Fruit fly (Drosophila melanogaster) whole organism, adult: ENCODE data around the gene RpS28b.

Source experiments
- CG11617 ChIP-seq: fragments of 200-800 bp; sonication (Bioruptor generic); optimal IDR thresholded peaks from 2 replicates; lab custom pipeline; 2017; ENCODE audit warnings: mild to moderate bottlenecking, missing biosample characterization, missing genetic modification reagents, missing genetic modification characterization
- CG12768 ChIP-seq: fragments of 200-800 bp; sonication (Bioruptor generic); optimal IDR thresholded peaks from 2 replicates; lab custom pipeline; 2017; ENCODE audit warnings: missing biosample characterization, missing genetic modification characterization, mild to moderate bottlenecking, moderate library complexity, missing genetic modification reagents
- CG14711 ChIP-seq: fragments of 200-800 bp; sonication (Bioruptor generic); optimal IDR thresholded peaks from 2 replicates; lab custom pipeline; 2018; ENCODE audit warnings: missing biosample characterization, mild to moderate bottlenecking, missing genetic modification characterization, moderate library complexity
- CG1620 ChIP-seq: fragments of 200-800 bp; sonication (Bioruptor generic); optimal IDR thresholded peaks from 2 replicates; lab custom pipeline; 2016; ENCODE audit warnings: missing biosample characterization, missing genetic modification characterization
- CG33017 ChIP-seq: fragments of 200-800 bp; sonication (Bioruptor generic); optimal IDR thresholded peaks from 2 replicates; lab custom pipeline; 2018; ENCODE audit warnings: missing biosample characterization, mild to moderate bottlenecking, missing genetic modification characterization, moderate library complexity
- CG5204 ChIP-seq: fragments of 200-800 bp; sonication (Bioruptor generic); optimal IDR thresholded peaks from 2 replicates; lab custom pipeline; 2016; ENCODE audit warnings: missing biosample characterization, missing genetic modification characterization
- CG7045 ChIP-seq: fragments of 200-800 bp; sonication (Bioruptor generic); optimal IDR thresholded peaks from 2 replicates; lab custom pipeline; 2017; ENCODE audit warnings: missing biosample characterization, mild to moderate bottlenecking, missing genetic modification characterization
- CG7101 ChIP-seq: fragments of 200-800 bp; sonication (Bioruptor generic); optimal IDR thresholded peaks from 2 replicates; lab custom pipeline; 2018; ENCODE audit warnings: missing biosample characterization, mild to moderate bottlenecking, missing genetic modification characterization, moderate library complexity
- Clk ChIP-seq: fragments of 200-800 bp; sonication (Bioruptor generic); optimal IDR thresholded peaks from 2 replicates; lab custom pipeline; 2017; ENCODE audit warnings: missing biosample characterization, missing genetic modification characterization
- Crg-1 ChIP-seq: fragments of 200-800 bp; sonication (Bioruptor generic); optimal IDR thresholded peaks from 2 replicates; lab custom pipeline; 2016; ENCODE audit warnings: missing biosample characterization, missing genetic modification characterization
- Hr96 ChIP-seq: fragments of 200-800 bp; sonication (Bioruptor generic); optimal IDR thresholded peaks from 2 replicates; lab custom pipeline; 2016; ENCODE audit warnings: missing biosample characterization, missing genetic modification characterization
- Mnt ChIP-seq: fragments of 200-800 bp; sonication (Bioruptor generic); optimal IDR thresholded peaks from 2 replicates; lab custom pipeline; 2016; ENCODE audit warnings: missing biosample characterization, mild to moderate bottlenecking, missing genetic modification characterization
- bab1 ChIP-seq: fragments of 200-800 bp; sonication (Bioruptor generic); optimal IDR thresholded peaks from 3 replicates; lab custom pipeline; 2019; ENCODE audit warnings: missing biosample characterization, mild to moderate bottlenecking, missing genetic modification characterization, moderate library complexity
- cic ChIP-seq: fragments of 200-800 bp; sonication (Bioruptor generic); optimal IDR thresholded peaks from 2 replicates; lab custom pipeline; 2017; ENCODE audit warnings: missing biosample characterization, mild to moderate bottlenecking, missing genetic modification characterization, moderate library complexity
- cnc ChIP-seq, 2 experiments: fragments of >200 bp; optimal IDR thresholded peaks; 2 replicates each; lab custom pipeline; 2017
- kay ChIP-seq: fragments of 200-800 bp; sonication (Bioruptor generic); peaks from one replicate; lab custom pipeline; 2016; ENCODE audit warnings: missing biosample characterization, missing genetic modification characterization, borderline replicate concordance
- ovo ChIP-seq: fragments of 200-800 bp; sonication (Bioruptor generic); optimal IDR thresholded peaks from 2 replicates; lab custom pipeline; 2016; ENCODE audit warnings: missing biosample characterization, missing genetic modification characterization
- pad ChIP-seq: fragments of 200-800 bp; sonication (Bioruptor generic); optimal IDR thresholded peaks from 3 replicates; lab custom pipeline; 2017; ENCODE audit warnings: missing biosample characterization, missing genetic modification characterization, mild to moderate bottlenecking, moderate library complexity, missing genetic modification reagents
- tj ChIP-seq: fragments of 200-800 bp; sonication (Bioruptor generic); optimal IDR thresholded peaks from 3 replicates; lab custom pipeline; 2017; ENCODE audit warnings: missing biosample characterization, mild to moderate bottlenecking, missing genetic modification characterization, moderate library complexity
- toe ChIP-seq: fragments of 200-800 bp; sonication (Bioruptor generic); optimal IDR thresholded peaks from 2 replicates; lab custom pipeline; 2016; ENCODE audit warnings: missing biosample characterization, missing genetic modification characterization

Gene RpS28b

dm6 chrX:9556397-9556796 is 2.0 kb downstream of the RpS28b start, which contains the start of gene CG15317:
CG15317 (minus strand) TSS chrX:9556544.
- TF ChIP-seq cnc (optimal IDR thresholded peaks at IDR 0.05; lab: Kevin White, UChicago): no peak
- TF ChIP-seq CG1620 (GFP tag; lab: Kevin White, UChicago): peak; percentile 16
- peak; percentile 90 for TF ChIP-seq Mnt (GFP tag; lab: Kevin White, UChicago)
- TF ChIP-seq CG14711 (tag; lab: Kevin White, UChicago): no peak
- no peak for TF ChIP-seq cic (GFP tag; lab: Kevin White, UChicago)
- no peak for TF ChIP-seq CG12768
- TF ChIP-seq CG11617: no peak
- no peak for TF ChIP-seq bab1 (GFP tag; lab: Kevin White, UChicago)
- no peak for TF ChIP-seq Crg-1 (GFP tag; lab: Kevin White, UChicago)
- TF ChIP-seq ovo: no peak
- TF ChIP-seq CG33017 (tag; lab: Kevin White, UChicago): no peak

- TF ChIP-seq Hr96: no peak
- no peak for TF ChIP-seq ovo
- no peak for TF ChIP-seq CG11617
Observed at dm6 chrX:9571208-9571607, 16.8 kb downstream of the RpS28b start, which contains the start of gene Cubn. Cubn (minus strand) TSS chrX:9571308.

- TF ChIP-seq CG7101 (tag; lab: Kevin White, UChicago): no peak
- no peak for TF ChIP-seq cnc (optimal IDR thresholded peaks at IDR 0.05; lab: Kevin White, UChicago)
- no peak for TF ChIP-seq CG7045
- TF ChIP-seq Mnt (GFP tag; lab: Kevin White, UChicago): no peak
- TF ChIP-seq Crg-1 (GFP tag; lab: Kevin White, UChicago): no peak
- no peak for TF ChIP-seq CG1620 (GFP tag; lab: Kevin White, UChicago)
- no peak for TF ChIP-seq cic (GFP tag; lab: Kevin White, UChicago)
- no peak for TF ChIP-seq CG33017 (tag; lab: Kevin White, UChicago)
- no peak for TF ChIP-seq ovo
- no peak for TF ChIP-seq tj (GFP tag; lab: Kevin White, UChicago)
- TF ChIP-seq Clk: no peak
- no peak for TF ChIP-seq CG12768
Observed at dm6 chrX:9576147-9576503, 21.7 kb downstream of the RpS28b start, which contains the start of gene CG42395. CG42395 (minus strand) TSS chrX:9576247.

dm6 chrX:9576504-9577337 is 22.3 kb downstream of the RpS28b start:
- TF ChIP-seq CG14711 (tag; lab: Kevin White, UChicago): no peak
- peak; percentile 16 for TF ChIP-seq CG12768
- TF ChIP-seq pad: peak; percentile 25
- TF ChIP-seq toe (GFP tag; lab: Kevin White, UChicago): no peak
- no peak for TF ChIP-seq CG5204 (GFP tag; lab: Kevin White, UChicago)
- TF ChIP-seq tj (GFP tag; lab: Kevin White, UChicago): no peak
- TF ChIP-seq kay (GFP tag; lab: Kevin White, UChicago): peak; percentile 19
- peak; percentile 65 for TF ChIP-seq Crg-1 (GFP tag; lab: Kevin White, UChicago)
- no peak for TF ChIP-seq bab1 (GFP tag; lab: Kevin White, UChicago)
- peak; percentile 20 for TF ChIP-seq cic (GFP tag; lab: Kevin White, UChicago)
- TF ChIP-seq CG7101 (tag; lab: Kevin White, UChicago): peak; percentile 36
- TF ChIP-seq CG7045: no peak
- TF ChIP-seq Mnt (GFP tag; lab: Kevin White, UChicago): peak; percentile 27

- TF ChIP-seq ovo (no peak), tj (GFP tag; lab: Kevin White, UChicago) (peak; percentile 13), Hr96 (no peak), CG12768 (peak; percentile 18), cic (GFP tag; lab: Kevin White, UChicago) (peak; percentile 55)
Observed at dm6 chrX:9577338-9577644, 22.9 kb downstream of the RpS28b start.

- TF ChIP-seq CG1620 (GFP tag; lab: Kevin White, UChicago) (peak; percentile 2), bab1 (GFP tag; lab: Kevin White, UChicago) (peak; percentile 30), tj (GFP tag; lab: Kevin White, UChicago) (peak; percentile 98), CG7101 (tag; lab: Kevin White, UChicago) (peak; percentile 40), Mnt (GFP tag; lab: Kevin White, UChicago) (peak; percentile 49), CG5204 (GFP tag; lab: Kevin White, UChicago) (no peak), pad (no peak)
Observed at dm6 chrX:9578014-9578413, 23.6 kb downstream of the RpS28b start.

dm6 chrX:9578696-9579509 is 24.5 kb downstream of the RpS28b start:
- peak; percentile 76 for TF ChIP-seq Clk
- TF ChIP-seq Mnt (GFP tag; lab: Kevin White, UChicago): peak; percentile 91
- TF ChIP-seq pad: peak; percentile 97
- TF ChIP-seq CG1620 (GFP tag; lab: Kevin White, UChicago): peak; percentile 97
- TF ChIP-seq CG12768: peak; percentile 91
- peak; percentile 92 for TF ChIP-seq CG7045
- TF ChIP-seq ovo: peak; percentile 89
- TF ChIP-seq kay (GFP tag; lab: Kevin White, UChicago): peak; percentile 78
- peak; percentile 94 for TF ChIP-seq CG14711 (tag; lab: Kevin White, UChicago)
- TF ChIP-seq toe (GFP tag; lab: Kevin White, UChicago): peak; percentile 55
- TF ChIP-seq cnc (optimal IDR thresholded peaks at IDR 0.05; lab: Kevin White, UChicago): no peak
- peak; percentile 97 for TF ChIP-seq bab1 (GFP tag; lab: Kevin White, UChicago)
- peak; percentile 94 for TF ChIP-seq Hr96
- peak; percentile 97 for TF ChIP-seq CG7101 (tag; lab: Kevin White, UChicago)
- TF ChIP-seq CG33017 (tag; lab: Kevin White, UChicago): peak; percentile 92
- peak; percentile 92 for TF ChIP-seq CG11617
- TF ChIP-seq Crg-1 (GFP tag; lab: Kevin White, UChicago): peak; percentile 95
- peak; percentile 84 for TF ChIP-seq CG5204 (GFP tag; lab: Kevin White, UChicago)
- peak; percentile 75 for TF ChIP-seq cic (GFP tag; lab: Kevin White, UChicago)
- peak; percentile 99 for TF ChIP-seq tj (GFP tag; lab: Kevin White, UChicago)
